Fruit fly (Drosophila melanogaster): Measurements from ENCODE around the gene twy.
A peak's percentile ranks its signal among the peaks of the same experiment; 100 is the strongest.

Gene twy

DNA sequence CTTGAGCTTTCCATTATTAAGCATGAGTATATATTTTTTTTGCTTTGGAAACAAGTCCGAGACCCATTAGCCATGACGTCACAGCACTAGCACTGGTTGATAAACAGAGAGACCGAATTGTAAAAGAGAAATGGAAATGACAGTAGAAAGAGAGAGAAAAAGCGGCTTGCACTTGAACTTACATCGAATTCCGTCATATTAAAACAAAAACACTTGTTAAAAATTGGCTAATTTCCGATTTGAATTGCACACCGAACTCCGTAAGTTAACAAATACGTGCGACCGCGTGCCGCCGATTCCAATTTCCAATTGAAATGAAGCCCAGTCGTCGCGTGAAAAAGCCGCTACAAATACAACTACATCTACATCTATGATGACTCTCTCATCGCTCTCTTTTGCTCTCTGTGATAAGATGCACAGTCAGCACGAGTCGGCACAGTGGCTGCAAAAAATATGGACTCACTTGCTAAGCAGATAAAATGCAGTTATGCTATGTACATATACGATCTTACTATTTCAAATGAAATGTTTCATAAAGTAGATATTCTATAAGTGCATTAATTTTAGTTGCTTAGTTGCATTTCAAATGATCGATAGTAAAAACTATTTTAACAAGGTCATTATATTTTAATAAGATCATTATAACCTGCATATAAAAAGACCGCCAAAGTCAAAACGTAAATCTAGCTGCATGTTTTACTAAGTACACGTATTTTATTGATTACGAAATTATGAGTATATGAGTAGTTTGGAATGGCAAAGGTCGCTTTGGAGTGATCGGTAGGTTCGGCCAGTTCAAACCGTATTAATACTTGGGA lies 26.8 kb upstream of the twy start (continued):
- TF ChIP-seq ranshi (GFP tag; IDR thresholded peaks at IDR 0.05) (peak; percentile 38; the same call in 1 of the 2 replicates), slbo (GFP tag; IDR thresholded peaks at IDR 0.05) (peak; percentile 75), ac (GFP tag; optimal IDR thresholded peaks at IDR 0.05) (no peak), CG15073 (GFP tag; optimal IDR thresholded peaks at IDR 0.05) (no peak), CG5180 (GFP tag; optimal IDR thresholded peaks at IDR 0.05) (no peak), fd96Cb (tag; optimal IDR thresholded peaks at IDR 0.05) (no peak), CG14014 (GFP tag; IDR thresholded peaks at IDR 0.05) (peak; percentile 62; the same call in 1 of the 2 replicates), CG10267 (tag; optimal IDR thresholded peaks at IDR 0.05) (peak; percentile 11), CG11398 (GFP tag; optimal IDR thresholded peaks at IDR 0.05) (no peak), CG2129 (GFP tag; IDR thresholded peaks at IDR 0.05; ENCODE audit: partially characterized antibody) (no peak), her (GFP tag; optimal IDR thresholded peaks at IDR 0.05) (peak; percentile 21), lmd (GFP tag; IDR thresholded peaks at IDR 0.05) (peak; percentile 16; the same call in 1 of the 2 replicates), ind (GFP tag; optimal IDR thresholded peaks at IDR 0.05) (peak; percentile 44), Dfd (GFP tag; optimal IDR thresholded peaks at IDR 0.05) (no peak), tup (GFP tag; optimal IDR thresholded peaks at IDR 0.05) (no peak), Atf-2 (GFP tag; optimal IDR thresholded peaks at IDR 0.05) (peak; percentile 17), CG17912 (GFP tag; optimal IDR thresholded peaks at IDR 0.05) (no peak), CG8290 (GFP tag; optimal IDR thresholded peaks at IDR 0.05) (no peak), CG8290 (tag; optimal IDR thresholded peaks at IDR 0.05) (no peak), CG10431 (GFP tag; optimal IDR thresholded peaks at IDR 0.05) (no peak), CG17829 (tag; optimal IDR thresholded peaks at IDR 0.05) (peak; percentile 53), CG5245 (GFP tag; optimal IDR thresholded peaks at IDR 0.05) (no peak), CG9932 (GFP tag; IDR thresholded peaks at IDR 0.05) (peak; percentile 55), caup (GFP tag; optimal IDR thresholded peaks at IDR 0.05; ENCODE audit: severe bottlenecking) (no peak), Mrtf (GFP tag; IDR thresholded peaks at IDR 0.05) (no peak), fu2 (GFP tag; optimal IDR thresholded peaks at IDR 0.05) (peak; percentile 1), btn (GFP tag; optimal IDR thresholded peaks at IDR 0.05) (no peak), CG11093 (GFP tag; IDR thresholded peaks at IDR 0.05) (no peak), BtbVII (GFP tag; optimal IDR thresholded peaks at IDR 0.05) (peak; percentile 86), Scr (GFP tag; IDR thresholded peaks at IDR 0.05; ENCODE audit: partially characterized antibody) (peak; percentile 19; the same call in 1 of the 2 replicates), CG6683 (GFP tag; optimal IDR thresholded peaks at IDR 0.05) (no peak), Hmx (GFP tag; optimal IDR thresholded peaks at IDR 0.05) (no peak), CG31388 (GFP tag; optimal IDR thresholded peaks at IDR 0.05) (no peak), ro (GFP tag; IDR thresholded peaks at IDR 0.05) (no peak), sc (optimal IDR thresholded peaks at IDR 0.05) (no peak), sc (GFP tag; optimal IDR thresholded peaks at IDR 0.05) (no peak), CG11695 (GFP tag; IDR thresholded peaks at IDR 0.05) (peak; percentile 53; the same call in 1 of the 3 replicates), CG12744 (GFP tag; optimal IDR thresholded peaks at IDR 0.05) (no peak), CG17568 (GFP tag; optimal IDR thresholded peaks at IDR 0.05) (no peak), Poxn (GFP tag; IDR thresholded peaks at IDR 0.05) (0 out of 2 replicates have a peak, but pooled peaks have one; percentile 19), CHES-1-like (GFP tag; optimal IDR thresholded peaks at IDR 0.05) (no peak), ash1 (GFP tag; optimal IDR thresholded peaks at IDR 0.05) (no peak), gfzf (GFP tag; optimal IDR thresholded peaks at IDR 0.05) (no peak), gem (tag; optimal IDR thresholded peaks at IDR 0.05) (no peak), HLH3B (GFP tag; IDR thresholded peaks at IDR 0.05) (peak; percentile 42; the same call in 1 of the 2 replicates), CG9215 (GFP tag; IDR thresholded peaks at IDR 0.05) (no peak), CG4404 (GFP tag; IDR thresholded peaks at IDR 0.05) (no peak), CG3847 (GFP tag; IDR thresholded peaks at IDR 0.05) (no peak), Awh (GFP tag; IDR thresholded peaks at IDR 0.05) (0 out of 2 replicates have a peak, but pooled peaks have one; percentile 6), tna (GFP tag; IDR thresholded peaks at IDR 0.05; ENCODE audit: partially characterized antibody) (peak; percentile 13; the same call in 1 of the 2 replicates)
